Fruit fly (Drosophila melanogaster): Measurements from ENCODE around the gene eIF4G2.
A peak's percentile ranks its signal among the peaks of the same experiment; 100 is the strongest.

The eIF4G2 gene

dm6 chr3R:23760219-23761018 lies 58.6 kb downstream of the eIF4G2 start, which contains the start of gene SdhD:
SdhD (minus strand) TSS chr3R:23760600.
- no peak for TF ChIP-seq net (GFP tag; optimal IDR thresholded peaks at IDR 0.05)
- no peak for TF ChIP-seq CG6808 (GFP tag; optimal IDR thresholded peaks at IDR 0.05)
- TF ChIP-seq Met (GFP tag; optimal IDR thresholded peaks at IDR 0.05): peak; percentile 51
- peak; percentile 75 for TF ChIP-seq Eip78C (GFP tag)
- TF ChIP-seq CG34406 (GFP tag; optimal IDR thresholded peaks at IDR 0.05): no peak
- no peak for TF ChIP-seq CG8119 (GFP tag; IDR thresholded peaks at IDR 0.05)
- TF ChIP-seq CG15336 (GFP tag; IDR thresholded peaks at IDR 0.05): no peak; the same call in 1 of the 2 replicates
- peak; percentile 14 for TF ChIP-seq Sox102F (GFP tag; optimal IDR thresholded peaks at IDR 0.05)
- no peak for TF ChIP-seq Eip93F (GFP tag; optimal IDR thresholded peaks at IDR 0.05)
- no peak for TF ChIP-seq Sox15 (GFP tag; optimal IDR thresholded peaks at IDR 0.05)
- TF ChIP-seq Sox14 (GFP tag; optimal IDR thresholded peaks at IDR 0.05): peak; percentile 10
- TF ChIP-seq spab (GFP tag; optimal IDR thresholded peaks at IDR 0.05): no peak
- TF ChIP-seq CG4318 (GFP tag; optimal IDR thresholded peaks at IDR 0.05): no peak
- TF ChIP-seq ss (GFP tag; optimal IDR thresholded peaks at IDR 0.05): no peak
- TF ChIP-seq achi (GFP tag; optimal IDR thresholded peaks at IDR 0.05): peak; percentile 23
- TF ChIP-seq Hr4 (GFP tag; optimal IDR thresholded peaks at IDR 0.05): peak; percentile 28
- TF ChIP-seq pdm3 (GFP tag; optimal IDR thresholded peaks at IDR 0.05): peak; percentile 31
- peak; percentile 59 for TF ChIP-seq svp (GFP tag)
- no peak for TF ChIP-seq CG3032 (tag; optimal IDR thresholded peaks at IDR 0.05)
- TF ChIP-seq Smox (GFP tag; optimal IDR thresholded peaks at IDR 0.05): peak; percentile 20
- no peak for TF ChIP-seq CG32006 (GFP tag; optimal IDR thresholded peaks at IDR 0.05)
- TF ChIP-seq vri (GFP tag; optimal IDR thresholded peaks at IDR 0.05): peak; percentile 47
- no peak for TF ChIP-seq OdsH (GFP tag; optimal IDR thresholded peaks at IDR 0.05)
- peak; percentile 9 for TF ChIP-seq CG7368 (GFP tag; optimal IDR thresholded peaks at IDR 0.05)
- TF ChIP-seq CG8319 (GFP tag; optimal IDR thresholded peaks at IDR 0.05): no peak
- TF ChIP-seq Blimp-1 (GFP tag; optimal IDR thresholded peaks at IDR 0.05): no peak
- no peak for TF ChIP-seq CG6854 (GFP tag; optimal IDR thresholded peaks at IDR 0.05)
- peak; percentile 2 for TF ChIP-seq CG8632 (GFP tag; optimal IDR thresholded peaks at IDR 0.05)
- TF ChIP-seq acj6 (GFP tag; optimal IDR thresholded peaks at IDR 0.05): no peak
- TF ChIP-seq Ets96B (tag; optimal IDR thresholded peaks at IDR 0.05): no peak
- TF ChIP-seq Gug (GFP tag; IDR thresholded peaks at IDR 0.05): no peak
- TF ChIP-seq CG16779 (tag; optimal IDR thresholded peaks at IDR 0.05): no peak
- no peak for TF ChIP-seq eg (GFP tag; IDR thresholded peaks at IDR 0.05)
- TF ChIP-seq CG1621 (tag; optimal IDR thresholded peaks at IDR 0.05): no peak
- no peak for TF ChIP-seq Ets21C (GFP tag; optimal IDR thresholded peaks at IDR 0.05)
- no peak for TF ChIP-seq Eip75B (GFP tag; optimal IDR thresholded peaks at IDR 0.05)
- TF ChIP-seq CG10631 (GFP tag; optimal IDR thresholded peaks at IDR 0.05): no peak
- no peak for TF ChIP-seq CG6792 (GFP tag; optimal IDR thresholded peaks at IDR 0.05)
- no peak for TF ChIP-seq fd85E (GFP tag; optimal IDR thresholded peaks at IDR 0.05)
- TF ChIP-seq CG10669 (GFP tag; optimal IDR thresholded peaks at IDR 0.05): peak; percentile 7
- TF ChIP-seq fd59A (GFP tag; optimal IDR thresholded peaks at IDR 0.05): no peak
- no peak for TF ChIP-seq Lpt (GFP tag; optimal IDR thresholded peaks at IDR 0.05)
- peak; percentile 24 for TF ChIP-seq lz (GFP tag; optimal IDR thresholded peaks at IDR 0.05)
- no peak for TF ChIP-seq fkh (GFP tag; optimal IDR thresholded peaks at IDR 0.05)
- TF ChIP-seq CG6163 (GFP tag; IDR thresholded peaks at IDR 0.05): 0 out of 3 replicates have a peak, but pooled peaks have one; percentile 17
- TF ChIP-seq CG9139 (GFP tag; optimal IDR thresholded peaks at IDR 0.05): no peak
- TF ChIP-seq CG3919 (GFP tag; optimal IDR thresholded peaks at IDR 0.05): peak; percentile 47
- TF ChIP-seq Hr39 (GFP tag; optimal IDR thresholded peaks at IDR 0.05): no peak
- no peak for TF ChIP-seq cyc (GFP tag; optimal IDR thresholded peaks at IDR 0.05)
- TF ChIP-seq CG31627 (GFP tag; optimal IDR thresholded peaks at IDR 0.05): peak; percentile 12
- no peak for TF ChIP-seq salr (GFP tag; optimal IDR thresholded peaks at IDR 0.05)

All from whole organism, prepupa.